Worm (Caenorhabditis elegans) whole organism, L2 larva: Measurements from ENCODE around the gene snt-3.

Experiments
- F13H6.1 ChIP-seq: sonication (generic microtip); optimal IDR thresholded peaks from 2 replicates; lab custom pipeline; 2016; ENCODE audit warnings: missing genetic modification characterization, missing compliant biosample characterization
- ZK546.5 ChIP-seq: sonication (generic microtip); optimal IDR thresholded peaks from 2 replicates; lab custom pipeline; 2017; ENCODE audit warnings: missing biosample characterization, missing genetic modification characterization
- alr-1 ChIP-seq: fragments of 150-350 bp; optimal IDR thresholded peaks from 2 replicates; lab custom pipeline; 2014; ENCODE audit warnings: missing biosample characterization, missing genetic modification characterization
- ama-1 ChIP-seq: fragments of 150-350 bp; optimal IDR thresholded peaks from 2 replicates; lab custom pipeline; 2018; ENCODE audit warnings: inconsistent platforms
- ceh-82 ChIP-seq: fragments of 150-350 bp; optimal IDR thresholded peaks from 2 replicates; lab custom pipeline; 2014; ENCODE audit warnings: missing biosample characterization, missing genetic modification characterization
- crh-2 ChIP-seq: sonication (generic microtip); optimal IDR thresholded peaks from 2 replicates; lab custom pipeline; 2017; ENCODE audit warnings: missing biosample characterization, missing genetic modification characterization
- egl-27 ChIP-seq: sonication (generic microtip); optimal IDR thresholded peaks from 3 replicates; lab custom pipeline; 2017; ENCODE audit warnings: missing biosample characterization, missing genetic modification reagents, missing genetic modification characterization
- elt-1 ChIP-seq: fragments of 150-350 bp; optimal IDR thresholded peaks from 2 replicates; lab custom pipeline; 2014; ENCODE audit warnings: missing biosample characterization, missing genetic modification characterization
- elt-3 ChIP-seq: sonication (generic microtip); optimal IDR thresholded peaks from 2 replicates; lab custom pipeline; 2017; ENCODE audit warnings: missing biosample characterization, missing genetic modification characterization
- fos-1 ChIP-seq: fragments of 150-350 bp; optimal IDR thresholded peaks from 2 replicates; lab custom pipeline; 2014; ENCODE audit warnings: missing biosample characterization, missing genetic modification characterization
- gmeb-1 ChIP-seq: fragments of 150-350 bp; optimal IDR thresholded peaks from 2 replicates; lab custom pipeline; 2014; ENCODE audit warnings: missing biosample characterization, missing genetic modification characterization
- lin-11 ChIP-seq: fragments of 150-350 bp; sonication (generic microtip); optimal IDR thresholded peaks from 2 replicates; lab custom pipeline; 2014; ENCODE audit warnings: missing biosample characterization, missing genetic modification characterization, inconsistent platforms, mixed read lengths
- lin-13 ChIP-seq: fragments of 150-350 bp; optimal IDR thresholded peaks from 2 replicates; lab custom pipeline; 2014; ENCODE audit warnings: missing biosample characterization, missing genetic modification reagents, missing genetic modification characterization
- lin-39 ChIP-seq: fragments of 150-350 bp; optimal IDR thresholded peaks from 2 replicates; lab custom pipeline; 2014; ENCODE audit warnings: missing biosample characterization, missing genetic modification reagents, missing genetic modification characterization
- mab-5 ChIP-seq: fragments of 150-350 bp; optimal IDR thresholded peaks from 2 replicates; lab custom pipeline; 2014; ENCODE audit warnings: missing biosample characterization, missing genetic modification characterization
- mdl-1 ChIP-seq, 2 experiments: fragments of 150-350 bp in 1 of 2; sonication (generic microtip) in 1 of 2; optimal IDR thresholded peaks; 2 replicates each; lab custom pipeline; 2017; ENCODE audit warnings: missing biosample characterization in 2 of 2, missing genetic modification characterization in 2 of 2
- nhr-10 ChIP-seq: sonication (generic microtip); optimal IDR thresholded peaks from 2 replicates; lab custom pipeline; 2017; ENCODE audit warnings: missing biosample characterization, missing genetic modification characterization
- nhr-11 ChIP-seq: fragments of 150-350 bp; optimal IDR thresholded peaks from 2 replicates; lab custom pipeline; 2014; ENCODE audit warnings: missing biosample characterization, missing genetic modification characterization
- nhr-12 ChIP-seq: fragments of 150-350 bp; optimal IDR thresholded peaks from 2 replicates; lab custom pipeline; 2014; ENCODE audit warnings: missing biosample characterization, missing genetic modification characterization
- nhr-23 ChIP-seq: fragments of 150-350 bp; optimal IDR thresholded peaks from 2 replicates; lab custom pipeline; 2014; ENCODE audit warnings: missing biosample characterization, missing genetic modification reagents, missing genetic modification characterization
- nhr-25 ChIP-seq: fragments of 150-350 bp; sonication (generic microtip); optimal IDR thresholded peaks from 3 replicates; lab custom pipeline; 2014; ENCODE audit warnings: missing biosample characterization, missing genetic modification characterization
- nhr-6 ChIP-seq: fragments of 150-350 bp; optimal IDR thresholded peaks from 2 replicates; lab custom pipeline; 2014; ENCODE audit warnings: missing biosample characterization, missing genetic modification characterization
- nhr-77 ChIP-seq: fragments of 150-350 bp; optimal IDR thresholded peaks from 2 replicates; lab custom pipeline; 2014; ENCODE audit warnings: missing biosample characterization, missing genetic modification characterization
- peb-1 ChIP-seq: fragments of 150-350 bp; optimal IDR thresholded peaks from 2 replicates; lab custom pipeline; 2014; ENCODE audit warnings: missing biosample characterization, missing genetic modification characterization
- sem-4 ChIP-seq: fragments of 150-350 bp; optimal IDR thresholded peaks from 2 replicates; lab custom pipeline; 2014; ENCODE audit warnings: missing biosample characterization, missing genetic modification reagents, missing genetic modification characterization
- skn-1 ChIP-seq: sonication (generic microtip); optimal IDR thresholded peaks from 2 replicates; lab custom pipeline; 2017; ENCODE audit warnings: missing biosample characterization, missing genetic modification characterization
- unc-39 ChIP-seq: fragments of 150-350 bp; optimal IDR thresholded peaks from 2 replicates; lab custom pipeline; 2014; ENCODE audit warnings: missing biosample characterization, missing genetic modification characterization
- unc-55 ChIP-seq: fragments of 150-350 bp; sonication (generic microtip); optimal IDR thresholded peaks from 3 replicates; lab custom pipeline; 2014; ENCODE audit warnings: missing biosample characterization, missing genetic modification reagents, missing genetic modification characterization
- unc-62 ChIP-seq: fragments of 150-350 bp; optimal IDR thresholded peaks from 2 replicates; lab custom pipeline; 2014; ENCODE audit warnings: missing biosample characterization, missing genetic modification reagents, missing genetic modification characterization
- zag-1 ChIP-seq: fragments of 150-350 bp; optimal IDR thresholded peaks from 2 replicates; lab custom pipeline; 2014; ENCODE audit warnings: missing biosample characterization, missing genetic modification characterization
- ztf-11 ChIP-seq: sonication (generic microtip); optimal IDR thresholded peaks from 2 replicates; lab custom pipeline; 2017; ENCODE audit warnings: missing biosample characterization, missing genetic modification characterization
- ztf-4 ChIP-seq: fragments of 150-350 bp; optimal IDR thresholded peaks from 2 replicates; lab custom pipeline; 2014; ENCODE audit warnings: missing biosample characterization, missing genetic modification characterization

snt-3 gene

ce11 chrV:1370914-1371313 lies at the start of gene snt-3:
TSS of gene snt-3 (minus strand) at chrV:1371014.
- TF ChIP-seq egl-27 (tag; lab: Kevin White, UChicago) (no peak), lin-13 (GFP tag; lab: Kevin White, UChicago) (no peak), elt-1 (tag; lab: Kevin White, UChicago) (no peak)
- TF ChIP-seq, all 48 proteins: peak for 0

ce11 chrV:1416154-1416553 lies 45.3 kb upstream of the snt-3 start:
- TF ChIP-seq nhr-10 (tag; lab: Kevin White, UChicago) (no peak), unc-55 (GFP tag; lab: Kevin White, UChicago) (no peak), lin-39 (no peak), nhr-6 (no peak), ztf-4 (no peak), mdl-1 (tag; optimal IDR thresholded peaks at IDR 0.05; lab: Kevin White, UChicago) (no peak), skn-1 (tag; lab: Kevin White, UChicago) (no peak), nhr-25 (tag; lab: Kevin White, UChicago) (no peak), nhr-77 (no peak), ceh-82 (tag; lab: Kevin White, UChicago) (no peak), nhr-23 (no peak), sem-4 (tag; lab: Kevin White, UChicago) (no peak), lin-11 (tag; lab: Kevin White, UChicago) (no peak), mab-5 (tag; lab: Kevin White, UChicago) (no peak), fos-1 (tag; lab: Kevin White, UChicago) (no peak), crh-2 (tag; lab: Kevin White, UChicago) (no peak), ama-1 (no peak)
- TF ChIP-seq, all 48 proteins: peak for 0

ce11 chrV:1414615-1415433 lies 44.0 kb upstream of the snt-3 start:
- TF ChIP-seq fos-1 (tag; lab: Kevin White, UChicago) (peak; percentile 42), unc-62 (GFP tag; lab: Kevin White, UChicago) (no peak)

ce11 chrV:1411459-1411858 lies 40.6 kb upstream of the snt-3 start, which contains the start of gene snt-5:
TSS of gene snt-5 (minus strand) at chrV:1411559.
- TF ChIP-seq peb-1 (tag; lab: Kevin White, UChicago) (no peak), zag-1 (tag; lab: Kevin White, UChicago) (no peak), unc-39 (tag; lab: Kevin White, UChicago) (no peak), unc-55 (GFP tag; lab: Kevin White, UChicago) (no peak)

ce11 chrV:1410727-1411126 lies 39.9 kb upstream of the snt-3 start:
- TF ChIP-seq F13H6.1 (tag; lab: Kevin White, UChicago) (no peak), elt-1 (tag; lab: Kevin White, UChicago) (no peak), ZK546.5 (tag; lab: Kevin White, UChicago) (no peak), ztf-4 (no peak), alr-1 (tag; lab: Kevin White, UChicago) (no peak), gmeb-1 (no peak), nhr-25 (tag; lab: Kevin White, UChicago) (no peak)

ce11 chrV:1408116-1408515 lies 37.3 kb upstream of the snt-3 start:
- TF ChIP-seq sem-4 (tag; lab: Kevin White, UChicago) (no peak), mab-5 (tag; lab: Kevin White, UChicago) (no peak), nhr-11 (no peak), mdl-1 (tag; optimal IDR thresholded peaks at IDR 0.05; lab: Kevin White, UChicago) (no peak), zag-1 (tag; lab: Kevin White, UChicago) (no peak), unc-55 (GFP tag; lab: Kevin White, UChicago) (no peak), nhr-12 (tag; lab: Kevin White, UChicago) (no peak), elt-3 (tag; lab: Kevin White, UChicago) (no peak), ztf-11 (tag; lab: Kevin White, UChicago) (no peak), crh-2 (tag; lab: Kevin White, UChicago) (no peak), ZK546.5 (tag; lab: Kevin White, UChicago) (no peak), F13H6.1 (tag; lab: Kevin White, UChicago) (no peak)
